Fruit fly (Drosophila melanogaster): ENCODE measurements around the gene knk.

knk gene

dm6 chr3R:10130091-10130490 lies 4.6 kb upstream of the knk start (continued):
- TF ChIP-seq repo (GFP tag; optimal IDR thresholded peaks at IDR 0.05) = no peak
- TF ChIP-seq Nf-YC (tag; optimal IDR thresholded peaks at IDR 0.05) = peak; percentile 5
- TF ChIP-seq gcm (GFP tag; optimal IDR thresholded peaks at IDR 0.05) = peak; percentile 31
- no peak for TF ChIP-seq chm (GFP tag; IDR thresholded peaks at IDR 0.05)
- TF ChIP-seq ssp (GFP tag; IDR thresholded peaks at IDR 0.05) = no peak; the same call in 1 of the 2 replicates
- peak; percentile 22 for TF ChIP-seq trem (tag; optimal IDR thresholded peaks at IDR 0.05)
- TF ChIP-seq twi (tag; optimal IDR thresholded peaks at IDR 0.05) = no peak
- TF ChIP-seq Kr (GFP tag; optimal IDR thresholded peaks at IDR 0.05) = no peak
- peak; percentile 15 for TF ChIP-seq CG6854 (GFP tag; optimal IDR thresholded peaks at IDR 0.05)
- no peak for TF ChIP-seq Spps (tag; optimal IDR thresholded peaks at IDR 0.05)
- TF ChIP-seq CG1233 (GFP tag; optimal IDR thresholded peaks at IDR 0.05) = peak; percentile 14
- peak in 1 of 2 experiments; percentile 77 for TF ChIP-seq Hr51 (GFP tag; optimal IDR thresholded peaks at IDR 0.05)
- TF ChIP-seq Pdp1 (GFP tag; optimal IDR thresholded peaks at IDR 0.05) = peak; percentile 18 to 46
- peak; percentile 60 for TF ChIP-seq CG8388 (GFP tag; optimal IDR thresholded peaks at IDR 0.05)
- TF ChIP-seq CG4707 (GFP tag; optimal IDR thresholded peaks at IDR 0.05) = peak; percentile 33
- TF ChIP-seq CG2889 (GFP tag; IDR thresholded peaks at IDR 0.05) = peak; percentile 58; the same call in 1 of the 3 replicates
- TF ChIP-seq Hey (tag; optimal IDR thresholded peaks at IDR 0.05) = no peak
- TF ChIP-seq Hr3 (GFP tag; optimal IDR thresholded peaks at IDR 0.05) = peak; percentile 20
- TF ChIP-seq ERR (GFP tag; optimal IDR thresholded peaks at IDR 0.05) = no peak
- no peak for TF ChIP-seq CG14860 (GFP tag; IDR thresholded peaks at IDR 0.05; ENCODE audit: partially characterized antibody)
- peak; percentile 49 for TF ChIP-seq CG32772 (GFP tag; IDR thresholded peaks at IDR 0.05)
- TF ChIP-seq CG10274 (GFP tag; optimal IDR thresholded peaks at IDR 0.05) = no peak
- peak; percentile 42 for TF ChIP-seq Deaf1 (tag; optimal IDR thresholded peaks at IDR 0.05)
- no peak for TF ChIP-seq CG31388 (GFP tag; optimal IDR thresholded peaks at IDR 0.05)
- no peak for TF ChIP-seq pita (GFP tag; optimal IDR thresholded peaks at IDR 0.05)
- TF ChIP-seq CG2678 (tag; optimal IDR thresholded peaks at IDR 0.05) = peak; percentile 78
- no peak; the same call in 1 of the 2 replicates for TF ChIP-seq CG9215 (GFP tag; IDR thresholded peaks at IDR 0.05)
- peak; percentile 31 for TF ChIP-seq NK7.1 (GFP tag; optimal IDR thresholded peaks at IDR 0.05)
- TF ChIP-seq CG6272 (GFP tag; IDR thresholded peaks at IDR 0.05) = no peak
- peak; percentile 50; the same call in 1 of the 2 replicates for TF ChIP-seq Ada2b (GFP tag; IDR thresholded peaks at IDR 0.05)
- peak in 1 of 2 experiments; percentile 65 for TF ChIP-seq eve (GFP tag; optimal IDR thresholded peaks at IDR 0.05)
- TF ChIP-seq ftz-f1 (GFP tag; optimal IDR thresholded peaks at IDR 0.05) = no peak
- no peak for TF ChIP-seq gcm2 (GFP tag; optimal IDR thresholded peaks at IDR 0.05)
- TF ChIP-seq ara (GFP tag; IDR thresholded peaks at IDR 0.05) = 0 out of 2 replicates have a peak, but pooled peaks have one; percentile 16
- TF ChIP-seq CG2712 (tag; optimal IDR thresholded peaks at IDR 0.05) = peak; percentile 74
- TF ChIP-seq CG10209 (GFP tag; optimal IDR thresholded peaks at IDR 0.05) = peak; percentile 26
- TF ChIP-seq kah (GFP tag; optimal IDR thresholded peaks at IDR 0.05) = no peak
- TF ChIP-seq CG3065 (GFP tag; optimal IDR thresholded peaks at IDR 0.05) = no peak
- peak; percentile 36 for TF ChIP-seq CG12744 (GFP tag; optimal IDR thresholded peaks at IDR 0.05)
- TF ChIP-seq corto (GFP tag; optimal IDR thresholded peaks at IDR 0.05) = no peak
- TF ChIP-seq ato (GFP tag; IDR thresholded peaks at IDR 0.05; ENCODE audit: partially characterized antibody) = no peak
- TF ChIP-seq CG11560 (tag; IDR thresholded peaks at IDR 0.05) = peak; percentile 25; the same call in 1 of the 3 replicates
- TF ChIP-seq CG8359 (GFP tag; optimal IDR thresholded peaks at IDR 0.05; ENCODE audit: borderline replicate concordance) = no peak
- TF ChIP-seq HmgD (GFP tag; optimal IDR thresholded peaks at IDR 0.05) = no peak
- TF ChIP-seq Doc2 (GFP tag; IDR thresholded peaks at IDR 0.05) = no peak
- TF ChIP-seq CG5245 (GFP tag; optimal IDR thresholded peaks at IDR 0.05) = peak; percentile 23
- no peak for TF ChIP-seq inv (GFP tag; IDR thresholded peaks at IDR 0.05; ENCODE audit: partially characterized antibody)
- no peak for TF ChIP-seq CG31365 (tag; optimal IDR thresholded peaks at IDR 0.05)
- no peak for TF ChIP-seq CG11398 (GFP tag; optimal IDR thresholded peaks at IDR 0.05)
- TF ChIP-seq CG17829 (tag; optimal IDR thresholded peaks at IDR 0.05) = peak; percentile 62
- TF ChIP-seq br (optimal IDR thresholded peaks at IDR 0.05) = no peak

Measured in whole organism, embryonic.